Worm (Caenorhabditis elegans) whole organism, L4 larva: ENCODE measurements around the gene R13H4.7.

ENCODE experiments used
- F37D6.2 ChIP-seq: sonication (generic microtip); optimal IDR thresholded peaks from 2 replicates; lab custom pipeline; 2016; ENCODE audit warnings: mild to moderate bottlenecking, missing genetic modification characterization, missing compliant biosample characterization
- F44E2.7 ChIP-seq: fragments of 200-800 bp; sonication (Bioruptor generic); IDR thresholded peaks from 2 replicates; pipeline ENCODE4 v2.1.2; 2022; ENCODE audit warnings: missing genetic modification characterization, missing compliant biosample characterization
- F49E8.2 ChIP-seq: sonication (generic microtip); optimal IDR thresholded peaks from 2 replicates; lab custom pipeline; 2016; ENCODE audit warnings: missing compliant biosample characterization, mild to moderate bottlenecking, missing genetic modification characterization, borderline replicate concordance
- T26A8.4 ChIP-seq: fragments of 200-800 bp; sonication (Bioruptor generic); IDR thresholded peaks from 2 replicates; pipeline ENCODE4 v1.3.6; 2022; ENCODE audit warnings: missing genetic modification characterization, missing compliant biosample characterization
- Y105C5A.15 ChIP-seq: fragments of 200-800 bp; sonication (Bioruptor generic); IDR thresholded peaks from 2 replicates; pipeline ENCODE4 v1.3.6; 2022; ENCODE audit warnings: missing genetic modification characterization, missing compliant biosample characterization
- Y48G9A.11 ChIP-seq: fragments of 200-800 bp; sonication (Bioruptor generic); IDR thresholded peaks from 2 replicates; pipeline ENCODE4 v1.3.6; 2022; ENCODE audit warnings: missing genetic modification reagents, missing genetic modification characterization, missing compliant biosample characterization
- ama-1 ChIP-seq: fragments of 150-350 bp; optimal IDR thresholded peaks from 2 replicates; lab custom pipeline; 2014; ENCODE audit warnings: inconsistent platforms, mixed read lengths
- arid-1 ChIP-seq: fragments of 200-800 bp; sonication (Bioruptor generic); conservative IDR thresholded peaks from 2 replicates; pipeline ENCODE4 v1.3.6; 2022; ENCODE audit warnings: missing genetic modification reagents, missing genetic modification characterization, missing compliant biosample characterization
- attf-4 ChIP-seq: sonication (generic microtip); optimal IDR thresholded peaks from 3 replicates; lab custom pipeline; 2017; ENCODE audit warnings: missing biosample characterization, missing genetic modification characterization
- ceh-32 ChIP-seq: sonication (generic microtip); optimal IDR thresholded peaks from 2 replicates; lab custom pipeline; 2016; ENCODE audit warnings: mild to moderate bottlenecking, missing genetic modification characterization, missing compliant biosample characterization; ENCODE audit not compliant: poor library complexity
- ceh-44 ChIP-seq: fragments of 200-800 bp; sonication (Bioruptor generic); IDR thresholded peaks from 2 replicates; pipeline ENCODE4 v1.3.6; 2022; ENCODE audit warnings: missing genetic modification reagents, missing genetic modification characterization, missing compliant biosample characterization
- ces-1 ChIP-seq: fragments of 150-350 bp; sonication (generic microtip); optimal IDR thresholded peaks from 4 replicates; lab custom pipeline; 2014; ENCODE audit warnings: missing biosample characterization, missing genetic modification reagents, missing genetic modification characterization
- ctbp-1 ChIP-seq: fragments of 200-800 bp; sonication (Bioruptor generic); IDR thresholded peaks from 2 replicates; pipeline ENCODE4 v1.3.6; 2022; ENCODE audit warnings: missing genetic modification reagents, missing genetic modification characterization, missing compliant biosample characterization
- daf-16 ChIP-seq, 3 experiments: sonication (generic microtip); optimal IDR thresholded peaks; 2 replicates each; lab custom pipeline; 2016 to 2017; ENCODE audit warnings: missing genetic modification characterization in 3 of 3, missing genetic modification reagents in 3 of 3, mild to moderate bottlenecking in 2 of 3, missing compliant biosample characterization in 2 of 3, missing biosample characterization in 1 of 3, moderate library complexity in 1 of 3
- daf-19 ChIP-seq: fragments of 200-800 bp; sonication (Bioruptor generic); conservative IDR thresholded peaks from 2 replicates; pipeline ENCODE4 v1.3.6; 2022; ENCODE audit warnings: missing genetic modification characterization, missing compliant biosample characterization
- daf-8 ChIP-seq: fragments of 200-800 bp; sonication (Bioruptor generic); IDR thresholded peaks from 2 replicates; pipeline ENCODE4 v1.3.6; 2022; ENCODE audit warnings: missing genetic modification characterization, missing compliant biosample characterization
- dpl-1 ChIP-seq: fragments of 150-350 bp; optimal IDR thresholded peaks from 2 replicates; lab custom pipeline; 2014; ENCODE audit warnings: missing biosample characterization, missing genetic modification reagents, missing genetic modification characterization
- fos-1 ChIP-seq: fragments of 150-350 bp; optimal IDR thresholded peaks from 2 replicates; lab custom pipeline; 2014; ENCODE audit warnings: missing biosample characterization, missing genetic modification characterization
- hif-1 ChIP-seq, 2 experiments: sonication (generic microtip); optimal IDR thresholded peaks; 2 replicates each; lab custom pipeline; 2016 to 2017; ENCODE audit warnings: missing compliant biosample characterization in 2 of 2, missing genetic modification characterization in 2 of 2, missing genetic modification reagents in 2 of 2, missing genotype in 2 of 2, mild to moderate bottlenecking in 1 of 2
- lim-7 ChIP-seq: fragments of 200-800 bp; sonication (Bioruptor generic); IDR thresholded peaks from 2 replicates; pipeline ENCODE4 v1.3.6; 2022; ENCODE audit warnings: missing genetic modification characterization, missing compliant biosample characterization
- lsy-2 ChIP-seq, 2 experiments: fragments of 150-350 bp in 1 of 2; sonication (generic microtip) in 1 of 2; optimal IDR thresholded peaks; 2 replicates each; lab custom pipeline; 2014 to 2017; ENCODE audit warnings: missing biosample characterization in 2 of 2, missing genetic modification characterization in 2 of 2
- madf-5 ChIP-seq, 2 experiments: fragments of 200-800 bp; sonication (Bioruptor generic); IDR thresholded peaks; 2 replicates each; pipeline ENCODE4 v1.3.6; 2022; ENCODE audit warnings: missing compliant biosample characterization in 2 of 2, missing genetic modification characterization in 2 of 2
- mep-1 ChIP-seq: fragments of 150-350 bp; sonication (generic microtip); optimal IDR thresholded peaks from 3 replicates; lab custom pipeline; 2014; ENCODE audit warnings: missing biosample characterization, missing genetic modification characterization
- mes-2 ChIP-seq: sonication (generic microtip); optimal IDR thresholded peaks from 2 replicates; lab custom pipeline; 2016; ENCODE audit warnings: missing genotype, mild to moderate bottlenecking, missing genetic modification characterization, missing compliant biosample characterization; ENCODE audit not compliant: poor library complexity, severe bottlenecking
- mxl-3 ChIP-seq: fragments of 200-800 bp; sonication (Bioruptor generic); optimal IDR thresholded peaks from 2 replicates; lab custom pipeline; 2018; ENCODE audit warnings: mild to moderate bottlenecking, missing genetic modification characterization, missing compliant biosample characterization
- nhr-10 ChIP-seq: fragments of 150-350 bp; optimal IDR thresholded peaks from 2 replicates; lab custom pipeline; 2014; ENCODE audit warnings: missing biosample characterization, missing genetic modification characterization
- nhr-41 ChIP-seq: fragments of 200-800 bp; sonication (Bioruptor generic); IDR thresholded peaks from 2 replicates; pipeline ENCODE4 v1.3.6; 2022; ENCODE audit warnings: missing genetic modification reagents, missing genetic modification characterization, missing compliant biosample characterization
- nhr-42 ChIP-seq: fragments of 200-800 bp; sonication (Bioruptor generic); IDR thresholded peaks from 2 replicates; pipeline ENCODE4 v1.3.6; 2022; ENCODE audit warnings: missing genetic modification characterization, missing compliant biosample characterization
- nhr-6 ChIP-seq: fragments of 150-350 bp; optimal IDR thresholded peaks from 2 replicates; lab custom pipeline; 2014; ENCODE audit warnings: missing biosample characterization, missing genetic modification characterization
- nhr-77 ChIP-seq: fragments of 150-350 bp; optimal IDR thresholded peaks from 2 replicates; lab custom pipeline; 2014; ENCODE audit warnings: missing biosample characterization, missing genetic modification characterization
- php-3 ChIP-seq: fragments of 200-800 bp; sonication (Bioruptor generic); IDR thresholded peaks from 2 replicates; pipeline ENCODE4 v1.3.6; 2022; ENCODE audit warnings: missing genetic modification reagents, missing genetic modification characterization, missing compliant biosample characterization
- pqm-1 ChIP-seq: sonication (generic microtip); optimal IDR thresholded peaks from 2 replicates; lab custom pipeline; 2017; ENCODE audit warnings: missing biosample characterization, missing genetic modification characterization
- saeg-2 ChIP-seq: fragments of 200-800 bp; sonication (Bioruptor generic); IDR thresholded peaks from 2 replicates; pipeline ENCODE4 v1.3.6; 2022; ENCODE audit warnings: missing genetic modification reagents, missing genetic modification characterization, missing compliant biosample characterization
- set-16 ChIP-seq: fragments of 200-800 bp; sonication (Bioruptor generic); IDR thresholded peaks from 2 replicates; pipeline ENCODE4 v1.3.6; 2022; ENCODE audit warnings: missing genetic modification reagents, missing genetic modification characterization, missing compliant biosample characterization
- skn-1 ChIP-seq: fragments of 150-350 bp; optimal IDR thresholded peaks from 2 replicates; lab custom pipeline; 2014; ENCODE audit warnings: missing biosample characterization, missing genetic modification characterization
- snpc-1.2 ChIP-seq: fragments of 200-800 bp; sonication (Bioruptor generic); IDR thresholded peaks from 2 replicates; pipeline ENCODE4 v1.3.6; 2022; ENCODE audit warnings: missing genetic modification reagents, missing genetic modification characterization, missing compliant biosample characterization
- spr-1 ChIP-seq: sonication (generic microtip); optimal IDR thresholded peaks from 2 replicates; lab custom pipeline; 2016; ENCODE audit warnings: mild to moderate bottlenecking, missing genetic modification characterization, missing compliant biosample characterization
- spr-3 ChIP-seq: fragments of 200-800 bp; sonication (Bioruptor generic); optimal IDR thresholded peaks from 2 replicates; lab custom pipeline; 2018; ENCODE audit warnings: mild to moderate bottlenecking, missing genetic modification characterization, missing compliant biosample characterization
- tag-97 ChIP-seq: fragments of 200-800 bp; sonication (Bioruptor generic); IDR thresholded peaks from 2 replicates; pipeline ENCODE4 v1.3.6; 2022; ENCODE audit warnings: missing genetic modification characterization, missing compliant biosample characterization
- unc-62 ChIP-seq, 3 experiments: fragments of 150-350 bp in 1 of 3; sonication (generic microtip); optimal IDR thresholded peaks in 2 of 3; peaks in 1 of 3; 1 replicate in 1 of 3; 2 replicates in 2 of 3; lab custom pipeline; 2014 to 2017; ENCODE audit warnings: missing biosample characterization in 3 of 3, missing genetic modification characterization in 3 of 3, missing genetic modification reagents in 3 of 3, missing genotype in 1 of 3
- vab-7 ChIP-seq: fragments of 200-800 bp; sonication (Bioruptor generic); IDR thresholded peaks from 2 replicates; pipeline ENCODE4 v1.3.6; 2022; ENCODE audit warnings: missing genetic modification reagents, missing genetic modification characterization, missing compliant biosample characterization
- zag-1 ChIP-seq: fragments of 150-350 bp; optimal IDR thresholded peaks from 2 replicates; lab custom pipeline; 2014; ENCODE audit warnings: missing biosample characterization, missing genetic modification characterization
- zfp-2 ChIP-seq: sonication (generic microtip); optimal IDR thresholded peaks from 2 replicates; lab custom pipeline; 2016; ENCODE audit warnings: mild to moderate bottlenecking, missing genetic modification characterization, missing compliant biosample characterization

R13H4.7 gene

ce11 chrV:11889115-11889935 lies 21.3 kb upstream of the R13H4.7 start (continued):
- peak; percentile 75 for TF ChIP-seq mep-1 (tag; lab: Kevin White, UChicago)
- TF ChIP-seq tag-97 (GFP tag; lab: Robert Waterston, UW), result no peak

- TF ChIP-seq T26A8.4 (GFP tag; lab: Robert Waterston, UW) (no peak), F44E2.7 (GFP tag; lab: Robert Waterston, UW) (no peak), mes-2 (tag; lab: Kevin White, UChicago) (peak; percentile 36), unc-62 (GFP tag; optimal IDR thresholded peaks at IDR 0.05 in 1 of 2; lab: Kevin White, UChicago) (peak in 1 of 2 experiments; percentile 60), unc-62 (tag; optimal IDR thresholded peaks at IDR 0.05; lab: Kevin White, UChicago) (no peak), nhr-6 (tag; lab: Kevin White, UChicago) (no peak)
Observed at ce11 chrV:11888656-11889055, 20.6 kb upstream of the R13H4.7 start.

- TF ChIP-seq daf-16 (GFP tag; optimal IDR thresholded peaks at IDR 0.05; lab: Kevin White, UChicago) (peak in 1 of 2 experiments; percentile 50), daf-16 (tag; optimal IDR thresholded peaks at IDR 0.05; lab: Kevin White, UChicago) (peak; percentile 72), Y48G9A.11 (GFP tag; lab: Robert Waterston, UW) (no peak), ceh-44 (no peak), mep-1 (tag; lab: Kevin White, UChicago) (peak; percentile 55), attf-4 (no peak), zag-1 (tag; lab: Kevin White, UChicago) (no peak), nhr-77 (tag; lab: Kevin White, UChicago) (peak; percentile 83), lsy-2 (tag; optimal IDR thresholded peaks at IDR 0.05; lab: Kevin White, UChicago) (peak in 1 of 2 experiments; percentile 45), set-16 (GFP tag; lab: Robert Waterston, UW) (no peak), tag-97 (GFP tag; lab: Robert Waterston, UW) (no peak), daf-19 (GFP tag; lab: Robert Waterston, UW) (no peak), ctbp-1 (GFP tag; lab: Robert Waterston, UW) (no peak), madf-5 (GFP tag; IDR thresholded peaks at IDR 0.05; lab: Robert Waterston, UW) (no peak), Y105C5A.15 (no peak), php-3 (no peak), T26A8.4 (GFP tag; lab: Robert Waterston, UW) (no peak), nhr-42 (no peak), skn-1 (tag; lab: Kevin White, UChicago) (no peak), vab-7 (no peak), dpl-1 (peak; percentile 2), F44E2.7 (GFP tag; lab: Robert Waterston, UW) (no peak), ceh-32 (tag; lab: Kevin White, UChicago) (no peak), spr-1 (no peak), nhr-41 (GFP tag; lab: Robert Waterston, UW) (no peak), saeg-2 (GFP tag; lab: Robert Waterston, UW) (0 out of 2 replicates have a peak, but pooled peaks have one; percentile 28), pqm-1 (peak; percentile 5), lim-7 (GFP tag; lab: Robert Waterston, UW) (no peak), nhr-6 (tag; lab: Kevin White, UChicago) (no peak), zfp-2 (no peak), nhr-10 (tag; lab: Kevin White, UChicago) (peak; percentile 95), ama-1 (peak; percentile 93), spr-3 (GFP tag; lab: Kevin White, UChicago) (no peak), arid-1 (GFP tag; lab: Robert Waterston, UW) (no peak), snpc-1.2 (GFP tag; lab: Robert Waterston, UW) (no peak), ces-1 (GFP tag; lab: Kevin White, UChicago) (no peak), F37D6.2 (no peak), fos-1 (no peak), hif-1 (tag; optimal IDR thresholded peaks at IDR 0.05; lab: Kevin White, UChicago) (peak; percentile 49 to 78), daf-8 (GFP tag; lab: Robert Waterston, UW) (no peak), mxl-3 (GFP tag; lab: Kevin White, UChicago) (peak; percentile 100), F49E8.2 (tag; lab: Kevin White, UChicago) (no peak)
Observed at ce11 chrV:11887988-11888499, 20.0 kb upstream of the R13H4.7 start, which contains the start of gene adh-1. TSS of gene adh-1 (plus strand) at chrV:11888248.
